Fruit fly (Drosophila melanogaster) whole organism, pupa: ENCODE measurements around the gene CG6333.

Source experiments
- CG12605 ChIP-seq: fragments of 200-800 bp; sonication (Bioruptor generic); IDR thresholded peaks from 2 replicates; pipeline ENCODE4 v1.3.6; 2022; ENCODE audit warnings: missing biosample characterization, missing genetic modification characterization
- CG13204 ChIP-seq: fragments of 200-800 bp; sonication (Bioruptor generic); optimal IDR thresholded peaks from 2 replicates; lab custom pipeline; 2018; ENCODE audit warnings: missing biosample characterization, mild to moderate bottlenecking, missing genetic modification characterization, moderate library complexity
- CG14655 ChIP-seq: fragments of 200-800 bp; sonication (Bioruptor generic); optimal IDR thresholded peaks from 3 replicates; lab custom pipeline; 2017; ENCODE audit warnings: mild to moderate bottlenecking, missing biosample characterization, missing genetic modification reagents, missing genetic modification characterization
- CG32121 ChIP-seq: fragments of 200-800 bp; sonication (Bioruptor generic); IDR thresholded peaks from 2 replicates; pipeline ENCODE4 v1.3.6; 2022; ENCODE audit warnings: missing biosample characterization, missing genetic modification characterization
- CG8159 ChIP-seq: fragments of 200-800 bp; sonication (Bioruptor generic); optimal IDR thresholded peaks from 3 replicates; lab custom pipeline; 2018; ENCODE audit warnings: missing biosample characterization, mild to moderate bottlenecking, missing genetic modification characterization, moderate library complexity
- CG8301 ChIP-seq: fragments of 200-800 bp; sonication (Bioruptor generic); optimal IDR thresholded peaks from 2 replicates; lab custom pipeline; 2018; ENCODE audit warnings: missing biosample characterization, mild to moderate bottlenecking, missing genetic modification characterization
- CG9948 ChIP-seq: fragments of 200-800 bp; sonication (Bioruptor generic); optimal IDR thresholded peaks from 2 replicates; lab custom pipeline; 2018; ENCODE audit warnings: missing biosample characterization, mild to moderate bottlenecking, missing genetic modification characterization, moderate library complexity
- EcR ChIP-seq: fragments of 200-800 bp; sonication (Bioruptor generic); optimal IDR thresholded peaks from 3 replicates; lab custom pipeline; 2019; ENCODE audit warnings: missing biosample characterization, missing genetic modification characterization, mild to moderate bottlenecking, moderate library complexity, missing genetic modification reagents
- Ets98B ChIP-seq: fragments of 200-800 bp; sonication (Bioruptor generic); IDR thresholded peaks from 2 replicates; pipeline ENCODE4 v1.3.6; 2022; ENCODE audit warnings: missing biosample characterization, missing genetic modification characterization
- Pif1B ChIP-seq: fragments of 200-800 bp; sonication (Bioruptor generic); optimal IDR thresholded peaks from 3 replicates; lab custom pipeline; 2016; ENCODE audit warnings: missing biosample characterization, missing genetic modification characterization
- Snoo ChIP-seq: fragments of 200-800 bp; sonication (Bioruptor generic); optimal IDR thresholded peaks from 3 replicates; lab custom pipeline; 2017; ENCODE audit warnings: missing biosample characterization, mild to moderate bottlenecking, missing genetic modification characterization, inconsistent platforms
- fd96Ca ChIP-seq: fragments of 200-800 bp; sonication (Bioruptor generic); IDR thresholded peaks from 3 replicates; pipeline ENCODE4 v1.3.6; 2022; ENCODE audit warnings: missing biosample characterization, missing genetic modification characterization
- gl ChIP-seq: fragments of 200-800 bp; sonication (Bioruptor generic); optimal IDR thresholded peaks from 2 replicates; lab custom pipeline; 2018; ENCODE audit warnings: missing biosample characterization, mild to moderate bottlenecking, missing genetic modification characterization
- rn ChIP-seq: fragments of 200-800 bp; sonication (Bioruptor generic); IDR thresholded peaks from 2 replicates; pipeline ENCODE4 v1.3.6; 2022; ENCODE audit warnings: missing biosample characterization, missing genetic modification characterization

- TF ChIP-seq CG8159 (tag; lab: Kevin White, UChicago) (no peak), CG12605 (GFP tag; lab: Robert Waterston, UW) (no peak), Ets98B (GFP tag; lab: Robert Waterston, UW) (no peak), CG9948 (tag; lab: Kevin White, UChicago) (no peak), EcR (GFP tag; lab: Kevin White, UChicago) (no peak), CG8301 (tag; lab: Kevin White, UChicago) (no peak), gl (tag; lab: Kevin White, UChicago) (no peak), fd96Ca (GFP tag; lab: Robert Waterston, UW) (no peak), Pif1B (GFP tag; lab: Kevin White, UChicago) (no peak), CG13204 (GFP tag; lab: Kevin White, UChicago) (no peak), Snoo (no peak), CG14655 (GFP tag; lab: Kevin White, UChicago) (no peak), rn (GFP tag; lab: Robert Waterston, UW) (no peak), CG32121 (GFP tag; lab: Robert Waterston, UW) (no peak)
Measured at dm6 chr3L:17441602-17442001, 44.4 kb downstream of the CG6333 start.
